Fruit fly (Drosophila melanogaster) whole organism, prepupa: Measurements from ENCODE around the gene Past1.

Experiments
- Blimp-1 ChIP-seq: fragments of 200-800 bp; sonication (Bioruptor generic); optimal IDR thresholded peaks from 3 replicates; lab custom pipeline; 2017; ENCODE audit warnings: missing biosample characterization, missing genetic modification characterization, mild to moderate bottlenecking, moderate library complexity, missing genetic modification reagents
- CG10631 ChIP-seq: fragments of 200-800 bp; sonication (Bioruptor generic); optimal IDR thresholded peaks from 2 replicates; lab custom pipeline; 2016; ENCODE audit warnings: missing biosample characterization, missing genetic modification characterization
- CG11294 ChIP-seq: fragments of 200-800 bp; sonication (Bioruptor generic); IDR thresholded peaks from 2 replicates; pipeline ENCODE4 v1.3.6; 2022; ENCODE audit warnings: missing biosample characterization, missing genetic modification characterization
- CG15336 ChIP-seq: fragments of 200-800 bp; sonication (Bioruptor generic); IDR thresholded peaks from 2 replicates; pipeline ENCODE4 v1.3.6; 2022; ENCODE audit warnings: missing biosample characterization, missing genetic modification characterization
- CG16779 ChIP-seq: fragments of 200-800 bp; sonication (Bioruptor generic); optimal IDR thresholded peaks from 3 replicates; lab custom pipeline; 2017; ENCODE audit warnings: missing biosample characterization, mild to moderate bottlenecking, missing genetic modification characterization
- CG3032 ChIP-seq: fragments of 200-800 bp; optimal IDR thresholded peaks from 2 replicates; lab custom pipeline; 2019; ENCODE audit warnings: missing biosample characterization, mild to moderate bottlenecking, missing genetic modification characterization, moderate library complexity
- CG31627 ChIP-seq: fragments of 200-800 bp; sonication (Bioruptor generic); optimal IDR thresholded peaks from 3 replicates; lab custom pipeline; 2016; ENCODE audit warnings: missing biosample characterization, missing genetic modification characterization
- CG32006 ChIP-seq: fragments of 200-800 bp; sonication (Bioruptor generic); optimal IDR thresholded peaks from 3 replicates; lab custom pipeline; 2017; ENCODE audit warnings: missing biosample characterization, mild to moderate bottlenecking, missing genetic modification characterization
- CG3919 ChIP-seq: fragments of 200-800 bp; sonication (Bioruptor generic); optimal IDR thresholded peaks from 3 replicates; lab custom pipeline; 2016; ENCODE audit warnings: missing biosample characterization, missing genetic modification characterization
- CG6854 ChIP-seq: fragments of 200-800 bp; sonication (Bioruptor generic); optimal IDR thresholded peaks from 2 replicates; lab custom pipeline; 2017; ENCODE audit warnings: missing biosample characterization, mild to moderate bottlenecking, missing genetic modification characterization
- CG7368 ChIP-seq: fragments of 200-800 bp; sonication (Bioruptor generic); optimal IDR thresholded peaks from 3 replicates; lab custom pipeline; 2016; ENCODE audit warnings: missing biosample characterization, missing genetic modification characterization
- CG8119 ChIP-seq: fragments of 200-800 bp; sonication (Bioruptor generic); IDR thresholded peaks from 3 replicates; pipeline ENCODE4 v1.3.6; 2022; ENCODE audit warnings: missing biosample characterization, missing genetic modification characterization
- CG8632 ChIP-seq: fragments of 200-800 bp; sonication (Bioruptor generic); optimal IDR thresholded peaks from 3 replicates; lab custom pipeline; 2016; ENCODE audit warnings: missing biosample characterization, missing genetic modification characterization
- CG9139 ChIP-seq: fragments of 200-800 bp; sonication (Bioruptor generic); optimal IDR thresholded peaks from 3 replicates; lab custom pipeline; 2017; ENCODE audit warnings: missing biosample characterization, mild to moderate bottlenecking, missing genetic modification characterization
- Eip75B ChIP-seq: fragments of 200-800 bp; sonication (Bioruptor generic); optimal IDR thresholded peaks from 3 replicates; lab custom pipeline; 2016; ENCODE audit warnings: missing biosample characterization, missing genetic modification characterization
- Eip78C ChIP-seq: fragments of 200-800 bp; sonication (Bioruptor generic); peaks from one replicate; lab custom pipeline; 2016; ENCODE audit warnings: missing biosample characterization, missing genetic modification characterization
- Ets21C ChIP-seq: fragments of 200-800 bp; sonication (Bioruptor generic); optimal IDR thresholded peaks from 3 replicates; lab custom pipeline; 2016; ENCODE audit warnings: missing biosample characterization, missing genetic modification characterization
- Ets96B ChIP-seq: fragments of 200-800 bp; optimal IDR thresholded peaks from 2 replicates; lab custom pipeline; 2019; ENCODE audit warnings: missing biosample characterization, mild to moderate bottlenecking, missing genetic modification characterization, moderate library complexity
- Hr4 ChIP-seq: fragments of 200-800 bp; sonication (Bioruptor generic); optimal IDR thresholded peaks from 3 replicates; lab custom pipeline; 2016; ENCODE audit warnings: missing biosample characterization, missing genetic modification characterization
- Lpt ChIP-seq: fragments of 200-800 bp; sonication (Bioruptor generic); optimal IDR thresholded peaks from 3 replicates; lab custom pipeline; 2016; ENCODE audit warnings: missing biosample characterization, missing genetic modification characterization
- Met ChIP-seq: fragments of 200-800 bp; sonication (Bioruptor generic); optimal IDR thresholded peaks from 3 replicates; lab custom pipeline; 2016; ENCODE audit warnings: missing biosample characterization, missing genetic modification characterization
- OdsH ChIP-seq: fragments of 200-800 bp; sonication (Bioruptor generic); optimal IDR thresholded peaks from 3 replicates; lab custom pipeline; 2016; ENCODE audit warnings: missing biosample characterization, missing genetic modification characterization
- Sox102F ChIP-seq: fragments of 200-800 bp; sonication (Bioruptor generic); optimal IDR thresholded peaks from 2 replicates; lab custom pipeline; 2016; ENCODE audit warnings: missing biosample characterization, mild to moderate bottlenecking, missing genetic modification characterization
- esn ChIP-seq: fragments of 200-800 bp; sonication (Bioruptor generic); optimal IDR thresholded peaks from 2 replicates; lab custom pipeline; 2016; ENCODE audit warnings: missing biosample characterization, mild to moderate bottlenecking, missing genetic modification characterization, moderate library complexity
- fd59A ChIP-seq: fragments of 200-800 bp; sonication (Bioruptor generic); optimal IDR thresholded peaks from 2 replicates; lab custom pipeline; 2017; ENCODE audit warnings: missing biosample characterization, mild to moderate bottlenecking, missing genetic modification characterization, missing genetic modification reagents
- fd85E ChIP-seq: fragments of 200-800 bp; sonication (Bioruptor generic); optimal IDR thresholded peaks from 3 replicates; lab custom pipeline; 2016; ENCODE audit warnings: missing biosample characterization, missing genetic modification characterization
- lz ChIP-seq: fragments of 200-800 bp; sonication (Bioruptor generic); optimal IDR thresholded peaks from 3 replicates; lab custom pipeline; 2016; ENCODE audit warnings: missing biosample characterization, missing genetic modification characterization
- net ChIP-seq: fragments of 200-800 bp; sonication (Bioruptor generic); optimal IDR thresholded peaks from 3 replicates; lab custom pipeline; 2016; ENCODE audit warnings: missing biosample characterization, missing genetic modification characterization
- pdm3 ChIP-seq: fragments of 200-800 bp; sonication (Bioruptor generic); optimal IDR thresholded peaks from 3 replicates; lab custom pipeline; 2016; ENCODE audit warnings: missing biosample characterization, missing genetic modification characterization
- svp ChIP-seq: fragments of 200-800 bp; sonication (Bioruptor generic); peaks from one replicate; lab custom pipeline; 2016; ENCODE audit warnings: missing biosample characterization, missing genetic modification characterization
- vri ChIP-seq: fragments of 200-800 bp; sonication (Bioruptor generic); optimal IDR thresholded peaks from 3 replicates; lab custom pipeline; 2016; ENCODE audit warnings: missing biosample characterization, mild to moderate bottlenecking, missing genetic modification characterization

The Past1 gene

dm6 chr3R:12674041-12674623, 23.0 kb upstream of the Past1 start, which contains the start of gene Gnmt:
Gene Gnmt, plus strand, starts transcription at chr3R:12674608.
- TF ChIP-seq fd85E (GFP tag; lab: Kevin White, UChicago): no peak
- peak; percentile 98 for TF ChIP-seq svp (GFP tag; lab: Kevin White, UChicago)

dm6 chr3R:12676160-12676559, 21.0 kb upstream of the Past1 start, which contains the start of gene CG43630:
Gene CG43630, minus strand, starts transcription at chr3R:12676260.
- TF ChIP-seq net (no peak), CG3032 (tag; lab: Kevin White, UChicago) (no peak), OdsH (no peak), esn (no peak), CG32006 (no peak), Hr4 (GFP tag; lab: Kevin White, UChicago) (no peak)
- TF ChIP-seq, all 60 proteins: peak for 0

dm6 chr3R:12678850-12679249, 18.3 kb upstream of the Past1 start, which contains the start of gene mbo:
Gene mbo, minus strand, starts transcription at chr3R:12679052.
- no peak for TF ChIP-seq Lpt (GFP tag; lab: Kevin White, UChicago)
- no peak for TF ChIP-seq lz (GFP tag; lab: Kevin White, UChicago)
- no peak for TF ChIP-seq Eip75B (GFP tag; lab: Kevin White, UChicago)
- TF ChIP-seq Met (GFP tag; lab: Kevin White, UChicago): no peak
- TF ChIP-seq CG7368 (GFP tag; lab: Kevin White, UChicago): no peak
- no peak for TF ChIP-seq CG8632
- no peak for TF ChIP-seq CG16779 (tag; lab: Kevin White, UChicago)
- no peak for TF ChIP-seq CG11294 (GFP tag; lab: Robert Waterston, UW)
- no peak for TF ChIP-seq CG8119 (GFP tag; lab: Robert Waterston, UW)
- no peak for TF ChIP-seq CG3032 (tag; lab: Kevin White, UChicago)
- TF ChIP-seq CG6854: no peak
- TF ChIP-seq CG15336 (GFP tag; lab: Robert Waterston, UW): no peak
- TF ChIP-seq CG10631 (GFP tag; lab: Kevin White, UChicago): no peak
- TF ChIP-seq Ets21C (GFP tag; lab: Kevin White, UChicago): no peak
- no peak for TF ChIP-seq Blimp-1
- TF ChIP-seq pdm3 (GFP tag; lab: Kevin White, UChicago): no peak
- no peak for TF ChIP-seq vri (GFP tag; lab: Kevin White, UChicago)
- TF ChIP-seq, all 60 proteins: peak for 0

DNA sequence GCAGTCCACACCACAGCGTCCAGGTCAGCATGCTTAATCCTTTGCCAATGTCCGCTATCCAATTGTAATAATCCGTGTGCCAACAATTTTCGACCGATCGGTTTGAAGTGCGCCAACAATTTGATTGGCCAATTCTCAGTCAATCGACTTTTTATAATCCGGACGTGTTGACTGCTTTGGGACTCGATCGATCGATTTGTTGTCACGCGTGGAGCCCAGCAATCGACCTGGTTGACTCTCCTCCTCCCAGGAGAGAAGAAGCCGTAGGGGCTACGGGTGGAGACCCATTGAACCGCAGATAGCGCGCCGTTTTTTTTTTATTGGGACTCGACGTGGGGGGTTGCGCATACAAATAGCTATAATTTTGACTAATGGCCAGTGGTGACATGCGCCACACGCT, 15.8 kb upstream of the Past1 start, which contains the start of gene Cyp313a4:
Gene Cyp313a4 (minus strand): TSS at position 101 of the 400 bp plus-strand sequence.
- TF ChIP-seq Ets96B (tag; lab: Kevin White, UChicago) (no peak), CG31627 (GFP tag; lab: Kevin White, UChicago) (no peak), svp (GFP tag; lab: Kevin White, UChicago) (peak; percentile 79)

DNA sequence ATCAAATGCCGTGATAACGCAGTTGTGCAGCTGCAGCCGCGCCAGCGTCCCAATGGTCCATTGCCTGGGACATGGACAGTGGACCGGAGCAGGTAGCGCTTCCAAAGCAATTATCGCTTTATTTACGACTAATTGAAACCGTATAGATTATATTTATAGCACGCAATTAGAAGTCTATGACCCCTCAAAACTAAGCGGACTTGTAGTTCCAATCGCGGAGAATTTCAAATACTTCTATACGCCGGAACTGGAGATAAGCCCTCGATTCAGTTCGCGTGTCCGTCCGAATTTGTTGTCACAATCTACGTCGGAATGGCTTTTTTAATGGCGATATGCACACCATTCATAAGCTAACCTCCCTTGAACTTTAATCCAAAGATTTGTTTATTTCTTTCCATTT, 11.8 kb upstream of the Past1 start:
- TF ChIP-seq Sox102F (GFP tag; lab: Kevin White, UChicago) (no peak), CG7368 (GFP tag; lab: Kevin White, UChicago) (no peak), CG16779 (tag; lab: Kevin White, UChicago) (no peak), pdm3 (GFP tag; lab: Kevin White, UChicago) (no peak), CG9139 (GFP tag; lab: Kevin White, UChicago) (no peak), CG3032 (tag; lab: Kevin White, UChicago) (no peak), fd59A (GFP tag; lab: Kevin White, UChicago) (no peak)

dm6 chr3R:12688116-12688515, 9.0 kb upstream of the Past1 start:
- TF ChIP-seq Eip78C (GFP tag; lab: Kevin White, UChicago) (peak; percentile 20), CG3919 (GFP tag; lab: Kevin White, UChicago) (no peak)
- TF ChIP-seq, all 60 proteins: peak for 1
